Worm (Caenorhabditis elegans): ENCODE measurements around the gene acly-1.
A peak's percentile ranks its signal among the peaks of the same experiment; 100 is the strongest.

Gene acly-1

ce11 chrX:1523272-1523671 lies 43.9 kb downstream of the acly-1 start:
- no peak for TF ChIP-seq nhr-10 (tag; optimal IDR thresholded peaks at IDR 0.05)
- TF ChIP-seq snpc-4 (tag; optimal IDR thresholded peaks at IDR 0.05), result no peak
- no peak for TF ChIP-seq egl-27 (tag; optimal IDR thresholded peaks at IDR 0.05)
- TF ChIP-seq F13H6.1 (tag; optimal IDR thresholded peaks at IDR 0.05), result no peak
- no peak for TF ChIP-seq skn-1 (tag; optimal IDR thresholded peaks at IDR 0.05)
- no peak for TF ChIP-seq nhr-25 (tag; optimal IDR thresholded peaks at IDR 0.05)
- no peak for TF ChIP-seq nhr-23 (tag; optimal IDR thresholded peaks at IDR 0.05)
- TF ChIP-seq nhr-12 (tag; optimal IDR thresholded peaks at IDR 0.05), result no peak
- TF ChIP-seq lin-39 (tag; optimal IDR thresholded peaks at IDR 0.05), result no peak
- TF ChIP-seq lsy-2 (tag; optimal IDR thresholded peaks at IDR 0.05), result no peak
- TF ChIP-seq mab-5 (tag; optimal IDR thresholded peaks at IDR 0.05), result no peak
- no peak for TF ChIP-seq ama-1 (optimal IDR thresholded peaks at IDR 0.05)

DNA sequence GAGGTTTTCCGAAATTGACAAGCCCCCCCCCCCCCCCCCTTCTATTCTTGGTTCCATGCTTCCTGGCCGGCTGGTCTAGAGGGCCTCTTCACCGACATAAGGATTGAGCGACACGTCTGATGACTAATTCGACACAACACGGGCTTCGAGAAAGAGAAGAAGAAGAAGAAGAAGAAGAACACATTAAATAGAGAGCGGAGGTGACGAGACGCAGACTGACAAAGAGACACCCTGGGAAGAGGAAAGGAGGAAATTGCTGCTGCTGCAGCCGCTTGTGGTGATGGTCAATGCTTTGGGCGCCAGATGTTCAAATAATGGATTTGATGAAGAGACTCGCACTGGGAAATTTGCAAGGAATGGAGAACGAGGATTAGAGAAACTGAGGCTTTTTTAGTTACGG lies 45.2 kb downstream of the acly-1 start:
- TF ChIP-seq ceh-16 (tag; optimal IDR thresholded peaks at IDR 0.05) (no peak), ZK546.5 (tag; optimal IDR thresholded peaks at IDR 0.05) (no peak), nhr-129 (tag; optimal IDR thresholded peaks at IDR 0.05) (peak; percentile 55), unc-55 (GFP tag; optimal IDR thresholded peaks at IDR 0.05) (peak; percentile 66), ama-1 (optimal IDR thresholded peaks at IDR 0.05) (no peak), mab-5 (tag; optimal IDR thresholded peaks at IDR 0.05) (peak; percentile 22), nhr-12 (tag; optimal IDR thresholded peaks at IDR 0.05) (no peak), ztf-11 (tag; optimal IDR thresholded peaks at IDR 0.05) (no peak), lin-13 (GFP tag; optimal IDR thresholded peaks at IDR 0.05) (no peak), skn-1 (tag; optimal IDR thresholded peaks at IDR 0.05) (no peak), mdl-1 (tag; optimal IDR thresholded peaks at IDR 0.05) (peak in 1 of 2 experiments; percentile 31), mbf-1 (tag; optimal IDR thresholded peaks at IDR 0.05) (no peak), lsy-2 (tag; optimal IDR thresholded peaks at IDR 0.05) (peak; percentile 14 to 56), snpc-4 (tag; optimal IDR thresholded peaks at IDR 0.05) (peak; percentile 41), nhr-21 (tag; optimal IDR thresholded peaks at IDR 0.05) (no peak), nhr-25 (tag; optimal IDR thresholded peaks at IDR 0.05) (peak; percentile 40), fos-1 (tag; optimal IDR thresholded peaks at IDR 0.05) (peak; percentile 77), nhr-11 (tag; optimal IDR thresholded peaks at IDR 0.05) (no peak), nhr-23 (tag; optimal IDR thresholded peaks at IDR 0.05) (no peak), gmeb-1 (tag; optimal IDR thresholded peaks at IDR 0.05) (no peak), sma-3 (GFP tag; optimal IDR thresholded peaks at IDR 0.05) (no peak), nhr-6 (tag; optimal IDR thresholded peaks at IDR 0.05) (no peak), R02D3.7 (tag; optimal IDR thresholded peaks at IDR 0.05) (no peak), peb-1 (tag; optimal IDR thresholded peaks at IDR 0.05) (no peak), elt-3 (tag; optimal IDR thresholded peaks at IDR 0.05) (no peak), crh-2 (tag; optimal IDR thresholded peaks at IDR 0.05) (peak; percentile 51), egl-27 (tag; optimal IDR thresholded peaks at IDR 0.05) (peak; percentile 29), lin-11 (tag; optimal IDR thresholded peaks at IDR 0.05) (no peak), ztf-4 (tag; optimal IDR thresholded peaks at IDR 0.05) (no peak), F13H6.1 (tag; optimal IDR thresholded peaks at IDR 0.05) (peak; percentile 70), nhr-10 (tag; optimal IDR thresholded peaks at IDR 0.05) (no peak), aly-2 (tag; optimal IDR thresholded peaks at IDR 0.05) (no peak), alr-1 (tag; optimal IDR thresholded peaks at IDR 0.05) (no peak), unc-62 (GFP tag; optimal IDR thresholded peaks at IDR 0.05) (no peak), dmd-4 (tag; optimal IDR thresholded peaks at IDR 0.05) (no peak), lin-39 (tag; optimal IDR thresholded peaks at IDR 0.05) (no peak), ceh-82 (tag; optimal IDR thresholded peaks at IDR 0.05) (no peak), zag-1 (tag; optimal IDR thresholded peaks at IDR 0.05) (no peak), nhr-77 (tag; optimal IDR thresholded peaks at IDR 0.05) (no peak), sma-9 (GFP tag; optimal IDR thresholded peaks at IDR 0.05) (peak; percentile 75), sma-9 (tag; optimal IDR thresholded peaks at IDR 0.05) (no peak), unc-39 (tag; optimal IDR thresholded peaks at IDR 0.05) (no peak), sem-4 (tag; optimal IDR thresholded peaks at IDR 0.05) (peak; percentile 68), Y55F3AM.14 (GFP tag; optimal IDR thresholded peaks at IDR 0.05) (no peak), C34F6.9 (tag; optimal IDR thresholded peaks at IDR 0.05) (peak; percentile 63), elt-1 (tag; optimal IDR thresholded peaks at IDR 0.05) (no peak), blmp-1 (tag; optimal IDR thresholded peaks at IDR 0.05; ENCODE audit: insufficient read depth) (no peak), nhr-237 (tag; optimal IDR thresholded peaks at IDR 0.05) (no peak), ztf-1 (GFP tag; conservative IDR thresholded peaks at IDR 0.05) (no peak)

Measured in whole organism, L2 larva.